Fruit fly (Drosophila melanogaster) whole organism, prepupa: Measurements from ENCODE around the gene Jhbp16.

Source experiments
- Blimp-1 ChIP-seq: fragments of 200-800 bp; sonication (Bioruptor generic); optimal IDR thresholded peaks from 3 replicates; lab custom pipeline; 2017; ENCODE audit warnings: missing biosample characterization, missing genetic modification characterization, mild to moderate bottlenecking, moderate library complexity, missing genetic modification reagents
- CG10631 ChIP-seq: fragments of 200-800 bp; sonication (Bioruptor generic); optimal IDR thresholded peaks from 2 replicates; lab custom pipeline; 2016; ENCODE audit warnings: missing biosample characterization, missing genetic modification characterization
- CG10669 ChIP-seq: fragments of 200-800 bp; sonication (Bioruptor generic); optimal IDR thresholded peaks from 3 replicates; lab custom pipeline; 2018; ENCODE audit warnings: missing biosample characterization, mild to moderate bottlenecking, missing genetic modification characterization, moderate library complexity
- CG11294 ChIP-seq: fragments of 200-800 bp; sonication (Bioruptor generic); IDR thresholded peaks from 2 replicates; pipeline ENCODE4 v1.3.6; 2022; ENCODE audit warnings: missing biosample characterization, missing genetic modification characterization
- CG11762 ChIP-seq: fragments of 200-800 bp; sonication (Bioruptor generic); optimal IDR thresholded peaks from 3 replicates; lab custom pipeline; 2016; ENCODE audit warnings: missing biosample characterization, missing genetic modification characterization; ENCODE audit not compliant: insufficient read depth
- CG11902 ChIP-seq: fragments of 200-800 bp; sonication (Bioruptor generic); optimal IDR thresholded peaks from 3 replicates; lab custom pipeline; 2016; ENCODE audit warnings: missing biosample characterization, missing genetic modification characterization
- CG15336 ChIP-seq: fragments of 200-800 bp; sonication (Bioruptor generic); IDR thresholded peaks from 2 replicates; pipeline ENCODE4 v1.3.6; 2022; ENCODE audit warnings: missing biosample characterization, missing genetic modification characterization
- CG16779 ChIP-seq: fragments of 200-800 bp; sonication (Bioruptor generic); optimal IDR thresholded peaks from 3 replicates; lab custom pipeline; 2017; ENCODE audit warnings: missing biosample characterization, mild to moderate bottlenecking, missing genetic modification characterization
- CG3032 ChIP-seq: fragments of 200-800 bp; optimal IDR thresholded peaks from 2 replicates; lab custom pipeline; 2019; ENCODE audit warnings: missing biosample characterization, mild to moderate bottlenecking, missing genetic modification characterization, moderate library complexity
- CG31627 ChIP-seq: fragments of 200-800 bp; sonication (Bioruptor generic); optimal IDR thresholded peaks from 3 replicates; lab custom pipeline; 2016; ENCODE audit warnings: missing biosample characterization, missing genetic modification characterization
- CG32006 ChIP-seq: fragments of 200-800 bp; sonication (Bioruptor generic); optimal IDR thresholded peaks from 3 replicates; lab custom pipeline; 2017; ENCODE audit warnings: missing biosample characterization, mild to moderate bottlenecking, missing genetic modification characterization
- CG34406 ChIP-seq: fragments of 200-800 bp; sonication (Bioruptor generic); optimal IDR thresholded peaks from 3 replicates; lab custom pipeline; 2016; ENCODE audit warnings: missing biosample characterization, missing genetic modification characterization
- CG3919 ChIP-seq: fragments of 200-800 bp; sonication (Bioruptor generic); optimal IDR thresholded peaks from 3 replicates; lab custom pipeline; 2016; ENCODE audit warnings: missing biosample characterization, missing genetic modification characterization
- CG4318 ChIP-seq: fragments of 200-800 bp; sonication (Bioruptor generic); optimal IDR thresholded peaks from 3 replicates; lab custom pipeline; 2017; ENCODE audit warnings: missing biosample characterization, mild to moderate bottlenecking, missing genetic modification characterization
- CG6163 ChIP-seq: fragments of 200-800 bp; sonication (Bioruptor generic); IDR thresholded peaks from 3 replicates; pipeline ENCODE4 v1.3.6; 2022; ENCODE audit warnings: missing biosample characterization, missing genetic modification characterization
- CG6276 ChIP-seq: fragments of 200-800 bp; sonication (Bioruptor generic); optimal IDR thresholded peaks from 2 replicates; lab custom pipeline; 2017; ENCODE audit warnings: missing biosample characterization, mild to moderate bottlenecking, missing genetic modification characterization
- CG6792 ChIP-seq: fragments of 200-800 bp; sonication (Bioruptor generic); optimal IDR thresholded peaks from 3 replicates; lab custom pipeline; 2016; ENCODE audit warnings: missing biosample characterization, missing genetic modification characterization
- CG6854 ChIP-seq: fragments of 200-800 bp; sonication (Bioruptor generic); optimal IDR thresholded peaks from 2 replicates; lab custom pipeline; 2017; ENCODE audit warnings: missing biosample characterization, mild to moderate bottlenecking, missing genetic modification characterization
- CG7368 ChIP-seq: fragments of 200-800 bp; sonication (Bioruptor generic); optimal IDR thresholded peaks from 3 replicates; lab custom pipeline; 2016; ENCODE audit warnings: missing biosample characterization, missing genetic modification characterization
- CG8119 ChIP-seq: fragments of 200-800 bp; sonication (Bioruptor generic); IDR thresholded peaks from 3 replicates; pipeline ENCODE4 v1.3.6; 2022; ENCODE audit warnings: missing biosample characterization, missing genetic modification characterization
- CG8319 ChIP-seq: fragments of 200-800 bp; sonication (Bioruptor generic); optimal IDR thresholded peaks from 3 replicates; lab custom pipeline; 2016; ENCODE audit warnings: missing biosample characterization, missing genetic modification characterization
- CG8632 ChIP-seq: fragments of 200-800 bp; sonication (Bioruptor generic); optimal IDR thresholded peaks from 3 replicates; lab custom pipeline; 2016; ENCODE audit warnings: missing biosample characterization, missing genetic modification characterization
- CG9139 ChIP-seq: fragments of 200-800 bp; sonication (Bioruptor generic); optimal IDR thresholded peaks from 3 replicates; lab custom pipeline; 2017; ENCODE audit warnings: missing biosample characterization, mild to moderate bottlenecking, missing genetic modification characterization
- Eip78C ChIP-seq: fragments of 200-800 bp; sonication (Bioruptor generic); peaks from one replicate; lab custom pipeline; 2016; ENCODE audit warnings: missing biosample characterization, missing genetic modification characterization
- Eip93F ChIP-seq: fragments of 200-800 bp; sonication (Bioruptor generic); optimal IDR thresholded peaks from 2 replicates; lab custom pipeline; 2016; ENCODE audit warnings: missing biosample characterization, mild to moderate bottlenecking, missing genetic modification characterization
- Ets21C ChIP-seq: fragments of 200-800 bp; sonication (Bioruptor generic); optimal IDR thresholded peaks from 3 replicates; lab custom pipeline; 2016; ENCODE audit warnings: missing biosample characterization, missing genetic modification characterization
- Ets96B ChIP-seq: fragments of 200-800 bp; optimal IDR thresholded peaks from 2 replicates; lab custom pipeline; 2019; ENCODE audit warnings: missing biosample characterization, mild to moderate bottlenecking, missing genetic modification characterization, moderate library complexity
- Hr38 ChIP-seq: sonication (Bioruptor generic); optimal IDR thresholded peaks from 2 replicates; lab custom pipeline; 2016; ENCODE audit warnings: missing biosample characterization, missing genetic modification characterization
- Hr39 ChIP-seq: fragments of 200-800 bp; sonication (Bioruptor generic); optimal IDR thresholded peaks from 2 replicates; lab custom pipeline; 2016; ENCODE audit warnings: missing biosample characterization, missing genetic modification characterization
- Hr4 ChIP-seq: fragments of 200-800 bp; sonication (Bioruptor generic); optimal IDR thresholded peaks from 3 replicates; lab custom pipeline; 2016; ENCODE audit warnings: missing biosample characterization, missing genetic modification characterization
- Lpt ChIP-seq: fragments of 200-800 bp; sonication (Bioruptor generic); optimal IDR thresholded peaks from 3 replicates; lab custom pipeline; 2016; ENCODE audit warnings: missing biosample characterization, missing genetic modification characterization
- OdsH ChIP-seq: fragments of 200-800 bp; sonication (Bioruptor generic); optimal IDR thresholded peaks from 3 replicates; lab custom pipeline; 2016; ENCODE audit warnings: missing biosample characterization, missing genetic modification characterization
- Smox ChIP-seq: fragments of 200-800 bp; sonication (Bioruptor generic); optimal IDR thresholded peaks from 3 replicates; lab custom pipeline; 2016; ENCODE audit warnings: missing biosample characterization, missing genetic modification characterization
- Sox102F ChIP-seq: fragments of 200-800 bp; sonication (Bioruptor generic); optimal IDR thresholded peaks from 2 replicates; lab custom pipeline; 2016; ENCODE audit warnings: missing biosample characterization, mild to moderate bottlenecking, missing genetic modification characterization
- Sox14 ChIP-seq: fragments of 200-800 bp; sonication (Bioruptor generic); optimal IDR thresholded peaks from 3 replicates; lab custom pipeline; 2016; ENCODE audit warnings: missing biosample characterization, missing genetic modification characterization
- Sox15 ChIP-seq: fragments of 200-800 bp; sonication (Bioruptor generic); optimal IDR thresholded peaks from 3 replicates; lab custom pipeline; 2016; ENCODE audit warnings: missing biosample characterization, missing genetic modification characterization
- achi ChIP-seq: fragments of 200-800 bp; sonication (Bioruptor generic); optimal IDR thresholded peaks from 3 replicates; lab custom pipeline; 2016; ENCODE audit warnings: missing biosample characterization, missing genetic modification characterization
- acj6 ChIP-seq: fragments of 200-800 bp; sonication (Bioruptor generic); optimal IDR thresholded peaks from 3 replicates; lab custom pipeline; 2016; ENCODE audit warnings: missing biosample characterization, missing genetic modification characterization
- cyc ChIP-seq: fragments of 200-800 bp; sonication (Bioruptor generic); optimal IDR thresholded peaks from 3 replicates; lab custom pipeline; 2016; ENCODE audit warnings: missing biosample characterization, missing genetic modification characterization
- dac ChIP-seq: fragments of 200-800 bp; sonication (Bioruptor generic); optimal IDR thresholded peaks from 2 replicates; lab custom pipeline; 2017; ENCODE audit warnings: missing biosample characterization, mild to moderate bottlenecking, missing genetic modification characterization
- dsx ChIP-seq: fragments of 200-800 bp; optimal IDR thresholded peaks from 3 replicates; lab custom pipeline; 2019; ENCODE audit warnings: missing biosample characterization, mild to moderate bottlenecking, missing genetic modification characterization, moderate library complexity; ENCODE audit not compliant: poor library complexity, severe bottlenecking
- esn ChIP-seq: fragments of 200-800 bp; sonication (Bioruptor generic); optimal IDR thresholded peaks from 2 replicates; lab custom pipeline; 2016; ENCODE audit warnings: missing biosample characterization, mild to moderate bottlenecking, missing genetic modification characterization, moderate library complexity
- fd59A ChIP-seq: fragments of 200-800 bp; sonication (Bioruptor generic); optimal IDR thresholded peaks from 2 replicates; lab custom pipeline; 2017; ENCODE audit warnings: missing biosample characterization, mild to moderate bottlenecking, missing genetic modification characterization, missing genetic modification reagents
- fkh ChIP-seq: fragments of 200-800 bp; sonication (Bioruptor generic); optimal IDR thresholded peaks from 3 replicates; lab custom pipeline; 2017; ENCODE audit warnings: missing biosample characterization, mild to moderate bottlenecking, missing genetic modification characterization, moderate library complexity
- lz ChIP-seq: fragments of 200-800 bp; sonication (Bioruptor generic); optimal IDR thresholded peaks from 3 replicates; lab custom pipeline; 2016; ENCODE audit warnings: missing biosample characterization, missing genetic modification characterization
- net ChIP-seq: fragments of 200-800 bp; sonication (Bioruptor generic); optimal IDR thresholded peaks from 3 replicates; lab custom pipeline; 2016; ENCODE audit warnings: missing biosample characterization, missing genetic modification characterization
- pdm3 ChIP-seq: fragments of 200-800 bp; sonication (Bioruptor generic); optimal IDR thresholded peaks from 3 replicates; lab custom pipeline; 2016; ENCODE audit warnings: missing biosample characterization, missing genetic modification characterization
- salr ChIP-seq, 2 experiments: fragments of 200-800 bp; sonication (Bioruptor generic); optimal IDR thresholded peaks; 3 replicates each; lab custom pipeline; 2016 to 2018; ENCODE audit warnings: missing biosample characterization in 2 of 2, missing genetic modification characterization in 2 of 2, mild to moderate bottlenecking in 1 of 2
- spab ChIP-seq: fragments of 200-800 bp; sonication (Bioruptor generic); optimal IDR thresholded peaks from 2 replicates; lab custom pipeline; 2017; ENCODE audit warnings: missing biosample characterization, mild to moderate bottlenecking, missing genetic modification characterization, missing genetic modification reagents
- ss ChIP-seq, 2 experiments: fragments of 200-800 bp; sonication (Bioruptor generic); optimal IDR thresholded peaks; 2 replicates in 1 of 2; 3 replicates in 1 of 2; lab custom pipeline; 2017 to 2018; ENCODE audit warnings: mild to moderate bottlenecking in 2 of 2, missing biosample characterization in 2 of 2, missing genetic modification characterization in 2 of 2, moderate library complexity in 1 of 2
- svp ChIP-seq: fragments of 200-800 bp; sonication (Bioruptor generic); peaks from one replicate; lab custom pipeline; 2016; ENCODE audit warnings: missing biosample characterization, missing genetic modification characterization
- topi ChIP-seq: fragments of 200-800 bp; sonication (Bioruptor generic); optimal IDR thresholded peaks from 3 replicates; lab custom pipeline; 2016; ENCODE audit warnings: missing biosample characterization, missing genetic modification characterization

Gene Jhbp16

DNA sequence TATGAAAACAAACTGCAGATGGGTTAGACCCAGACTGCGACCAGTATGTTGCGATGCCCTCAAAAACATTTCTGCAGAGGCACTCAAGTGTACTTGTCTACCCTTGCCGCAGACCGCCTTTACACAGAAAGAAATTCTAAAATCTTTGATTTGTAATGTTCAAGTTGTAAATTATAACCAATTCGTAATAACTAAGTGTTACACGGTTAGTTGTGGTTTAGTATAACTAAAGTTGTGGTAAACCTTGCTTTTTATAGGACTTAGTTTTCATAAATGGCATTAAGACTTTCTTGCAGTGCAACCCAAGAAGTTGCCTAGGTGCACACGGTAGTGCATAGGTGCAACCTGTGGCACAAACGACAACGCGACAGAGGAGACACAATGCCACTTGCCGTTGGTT, 17.9 kb downstream of the Jhbp16 start:
- TF ChIP-seq svp (GFP tag; lab: Kevin White, UChicago) (no peak), CG16779 (tag; lab: Kevin White, UChicago) (peak; percentile 29), Ets96B (tag; lab: Kevin White, UChicago) (peak; percentile 84), Hr39 (GFP tag; lab: Kevin White, UChicago) (no peak), esn (peak; percentile 17), Eip78C (peak; percentile 94), fd59A (peak; percentile 64), CG6163 (GFP tag; lab: Robert Waterston, UW) (peak; percentile 86), CG8632 (GFP tag; lab: Kevin White, UChicago) (peak; percentile 27), Lpt (GFP tag; lab: Kevin White, UChicago) (peak; percentile 68), CG10669 (GFP tag; lab: Kevin White, UChicago) (peak; percentile 80), CG11902 (GFP tag; lab: Kevin White, UChicago) (no peak), CG32006 (peak; percentile 79), acj6 (peak; percentile 73), OdsH (GFP tag; lab: Kevin White, UChicago) (peak; percentile 62), topi (GFP tag; lab: Kevin White, UChicago) (peak; percentile 14), CG6854 (GFP tag; lab: Kevin White, UChicago) (no peak), CG6276 (GFP tag; lab: Kevin White, UChicago) (peak; percentile 61), dsx (GFP tag; lab: Kevin White, UChicago) (peak; percentile 80), Ets21C (GFP tag; lab: Kevin White, UChicago) (no peak), CG34406 (peak; percentile 36), ss (GFP tag; optimal IDR thresholded peaks at IDR 0.05; lab: Kevin White, UChicago) (peak; percentile 69 to 81), spab (peak; percentile 76), CG11294 (GFP tag; lab: Robert Waterston, UW) (peak; percentile 39; the same call in 1 of the 2 replicates), Smox (GFP tag; lab: Kevin White, UChicago) (no peak), CG10631 (GFP tag; lab: Kevin White, UChicago) (peak; percentile 73), CG8319 (GFP tag; lab: Kevin White, UChicago) (peak; percentile 24), Hr38 (GFP tag; lab: Kevin White, UChicago) (no peak), CG11762 (GFP tag; lab: Kevin White, UChicago) (peak; percentile 49), net (GFP tag; lab: Kevin White, UChicago) (peak; percentile 56), pdm3 (GFP tag; lab: Kevin White, UChicago) (peak; percentile 73), CG8119 (GFP tag; lab: Robert Waterston, UW) (peak; percentile 84), cyc (GFP tag; lab: Kevin White, UChicago) (peak; percentile 2), fkh (GFP tag; lab: Kevin White, UChicago) (no peak), dac (GFP tag; lab: Kevin White, UChicago) (no peak), Hr4 (GFP tag; lab: Kevin White, UChicago) (peak; percentile 75), Sox14 (GFP tag; lab: Kevin White, UChicago) (peak; percentile 66), CG9139 (GFP tag; lab: Kevin White, UChicago) (peak; percentile 59), CG7368 (GFP tag; lab: Kevin White, UChicago) (peak; percentile 33), CG3919 (GFP tag; lab: Kevin White, UChicago) (peak; percentile 81), achi (GFP tag; lab: Kevin White, UChicago) (peak; percentile 70), CG31627 (GFP tag; lab: Kevin White, UChicago) (no peak), Eip93F (GFP tag; lab: Kevin White, UChicago) (no peak), CG3032 (tag; lab: Kevin White, UChicago) (peak; percentile 80), CG15336 (GFP tag; lab: Robert Waterston, UW) (peak; percentile 77), CG4318 (GFP tag; lab: Kevin White, UChicago) (peak; percentile 56), Sox102F (GFP tag; lab: Kevin White, UChicago) (no peak), salr (GFP tag; optimal IDR thresholded peaks at IDR 0.05; lab: Kevin White, UChicago) (peak; percentile 65 to 71), CG6792 (GFP tag; lab: Kevin White, UChicago) (peak; percentile 27), Sox15 (GFP tag; lab: Kevin White, UChicago) (no peak), Blimp-1 (GFP tag; lab: Kevin White, UChicago) (no peak), lz (GFP tag; lab: Kevin White, UChicago) (no peak)
